Fruit fly (Drosophila melanogaster): ENCODE results near the gene jigr1.
A peak's percentile ranks its signal among the peaks of the same experiment; 100 is the strongest.

jigr1 gene

DNA sequence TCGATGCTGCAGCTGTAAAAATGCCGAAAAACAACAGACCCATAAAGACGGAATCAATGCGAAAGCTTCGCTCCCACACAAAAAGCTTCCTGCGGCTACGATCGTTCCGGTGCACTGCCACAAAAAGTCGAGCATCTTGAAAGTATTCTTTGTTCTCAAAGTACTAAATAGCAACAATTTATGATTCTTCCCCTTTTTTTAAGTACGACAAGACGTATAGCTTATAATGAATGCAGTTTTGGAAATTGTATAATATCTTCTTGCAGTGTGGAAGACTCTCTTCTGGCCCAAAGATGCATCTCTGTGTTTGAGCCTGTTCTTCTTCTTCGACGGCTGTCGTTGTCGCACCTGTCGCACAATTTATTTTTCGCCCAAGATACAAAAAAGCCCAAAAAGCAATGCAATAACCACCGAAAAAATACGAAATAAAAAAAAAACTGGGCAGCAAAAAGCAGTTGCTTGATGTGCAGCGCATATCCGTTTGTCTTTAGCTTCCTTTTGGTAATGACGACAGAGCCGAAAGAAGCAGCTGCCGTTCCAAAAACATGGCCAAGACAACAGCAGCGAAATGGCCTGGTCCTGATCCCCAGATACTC, 3.7 kb upstream of the jigr1 start:
- TF ChIP-seq br (GFP tag; optimal IDR thresholded peaks at IDR 0.05) (peak; percentile 86), Mio (GFP tag; optimal IDR thresholded peaks at IDR 0.05) (no peak), dsf (GFP tag; optimal IDR thresholded peaks at IDR 0.05; ENCODE audit: borderline replicate concordance) (no peak), psq (GFP tag; optimal IDR thresholded peaks at IDR 0.05) (peak; percentile 75), dl (GFP tag; optimal IDR thresholded peaks at IDR 0.05; ENCODE audit: insufficient read depth in 1 of 2, partially characterized antibody in 2 of 2) (no peak), dmrt93B (GFP tag; optimal IDR thresholded peaks at IDR 0.05) (peak; percentile 67), foxo (GFP tag; optimal IDR thresholded peaks at IDR 0.05) (peak in 1 of 2 experiments; percentile 87), sv (GFP tag; optimal IDR thresholded peaks at IDR 0.05) (no peak), h (GFP tag; optimal IDR thresholded peaks at IDR 0.05) (peak; percentile 88), CrebA (GFP tag; optimal IDR thresholded peaks at IDR 0.05; ENCODE audit: borderline replicate concordance) (no peak), Abd-B (GFP tag; optimal IDR thresholded peaks at IDR 0.05) (no peak), Hnf4 (GFP tag; optimal IDR thresholded peaks at IDR 0.05) (peak; percentile 84), OdsH (GFP tag; optimal IDR thresholded peaks at IDR 0.05) (peak; percentile 87), Hr78 (GFP tag; optimal IDR thresholded peaks at IDR 0.05) (no peak), Hr83 (GFP tag; optimal IDR thresholded peaks at IDR 0.05; ENCODE audit: poor library complexity, severe bottlenecking) (no peak), Dfd (GFP tag; optimal IDR thresholded peaks at IDR 0.05) (no peak), rgr (GFP tag; optimal IDR thresholded peaks at IDR 0.05) (peak; percentile 87), Jra (GFP tag; optimal IDR thresholded peaks at IDR 0.05) (no peak), HLH106 (tag; optimal IDR thresholded peaks at IDR 0.05) (peak; percentile 89), CG9705 (GFP tag; optimal IDR thresholded peaks at IDR 0.05) (peak; percentile 67), fru (GFP tag; optimal IDR thresholded peaks at IDR 0.05) (peak; percentile 90), jim (GFP tag; optimal IDR thresholded peaks at IDR 0.05) (no peak), brk (GFP tag; optimal IDR thresholded peaks at IDR 0.05) (peak; percentile 57), CG32264 (GFP tag; optimal IDR thresholded peaks at IDR 0.05) (peak; percentile 70), lola (GFP tag; optimal IDR thresholded peaks at IDR 0.05) (no peak), woc (GFP tag; optimal IDR thresholded peaks at IDR 0.05) (peak; percentile 78), pan (optimal IDR thresholded peaks at IDR 0.05) (no peak), Dif (GFP tag; optimal IDR thresholded peaks at IDR 0.05; ENCODE audit: partially characterized antibody) (no peak), N (GFP tag; optimal IDR thresholded peaks at IDR 0.05) (no peak), tai (GFP tag; optimal IDR thresholded peaks at IDR 0.05) (no peak), GATAd (GFP tag; optimal IDR thresholded peaks at IDR 0.05) (no peak), Rel (GFP tag; optimal IDR thresholded peaks at IDR 0.05) (peak; percentile 57), Rel (tag; optimal IDR thresholded peaks at IDR 0.05) (peak; percentile 61), ey (GFP tag; optimal IDR thresholded peaks at IDR 0.05) (peak; percentile 89), sage (GFP tag; optimal IDR thresholded peaks at IDR 0.05) (peak; percentile 72), Sp1 (GFP tag; optimal IDR thresholded peaks at IDR 0.05) (peak; percentile 86), Vsx2 (GFP tag; optimal IDR thresholded peaks at IDR 0.05; ENCODE audit: partially characterized antibody) (no peak), Myc (optimal IDR thresholded peaks at IDR 0.05) (no peak), usp (GFP tag; optimal IDR thresholded peaks at IDR 0.05) (no peak)

DNA sequence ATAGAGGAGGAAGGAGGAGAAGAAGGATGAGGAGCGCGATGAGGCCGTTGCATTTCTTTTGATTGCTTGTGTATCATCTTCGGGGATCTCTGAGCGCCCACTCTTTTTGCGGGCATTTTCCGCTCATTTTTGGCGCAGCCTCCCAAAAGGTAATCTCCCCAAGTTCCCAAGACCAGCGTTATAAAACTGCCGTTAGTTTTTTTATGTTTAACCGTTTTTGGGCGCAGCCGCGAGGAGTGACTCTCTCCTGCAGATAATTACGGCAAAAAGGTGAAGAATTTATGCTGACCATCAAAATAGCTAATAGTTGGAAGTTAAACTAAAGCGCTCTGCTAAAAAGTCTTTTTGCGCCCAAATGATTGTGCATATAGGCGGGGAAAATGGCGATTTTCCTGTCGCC, 738 bp downstream of the jigr1 start:
- TF ChIP-seq psq (GFP tag; optimal IDR thresholded peaks at IDR 0.05) = peak; percentile 3
- no peak for TF ChIP-seq CG32264 (GFP tag; optimal IDR thresholded peaks at IDR 0.05)

DNA sequence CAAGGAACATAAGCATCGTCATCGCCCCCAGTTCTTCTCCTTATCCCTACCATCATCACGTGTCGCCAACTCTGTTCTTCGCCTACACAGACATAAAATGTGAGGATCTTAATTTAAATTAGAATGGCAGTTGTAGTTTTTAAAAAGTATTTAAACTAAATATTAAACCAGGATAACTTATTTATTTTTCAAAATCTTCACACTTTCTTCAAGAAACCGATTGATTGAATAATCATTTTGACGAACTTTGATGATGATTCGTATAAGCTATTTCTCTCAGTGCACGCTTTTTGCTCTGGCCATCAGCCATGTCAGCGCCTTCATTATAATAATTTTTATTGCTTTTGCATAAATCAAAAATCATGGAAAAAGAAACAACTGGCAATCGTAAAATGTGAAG, 1.3 kb downstream of the jigr1 start:
- no peak for TF ChIP-seq usp (GFP tag; optimal IDR thresholded peaks at IDR 0.05)
- TF ChIP-seq tai (GFP tag; optimal IDR thresholded peaks at IDR 0.05) = peak; percentile 3
- TF ChIP-seq sv (GFP tag; optimal IDR thresholded peaks at IDR 0.05) = no peak
- no peak for TF ChIP-seq jim (GFP tag; optimal IDR thresholded peaks at IDR 0.05)
- TF ChIP-seq HLH106 (tag; optimal IDR thresholded peaks at IDR 0.05) = peak; percentile 67
- TF ChIP-seq Dfd (GFP tag; optimal IDR thresholded peaks at IDR 0.05) = no peak
- peak; percentile 29 for TF ChIP-seq Jra (GFP tag; optimal IDR thresholded peaks at IDR 0.05)
- TF ChIP-seq psq (GFP tag; optimal IDR thresholded peaks at IDR 0.05) = peak; percentile 76
- peak; percentile 65 for TF ChIP-seq ey (GFP tag; optimal IDR thresholded peaks at IDR 0.05)
- TF ChIP-seq dl (GFP tag; optimal IDR thresholded peaks at IDR 0.05; ENCODE audit: insufficient read depth in 1 of 2, partially characterized antibody in 2 of 2) = no peak
- peak; percentile 45 for TF ChIP-seq Rel (GFP tag; optimal IDR thresholded peaks at IDR 0.05)
- no peak for TF ChIP-seq Rel (tag; optimal IDR thresholded peaks at IDR 0.05)
- TF ChIP-seq Sp1 (GFP tag; optimal IDR thresholded peaks at IDR 0.05) = peak; percentile 67
- no peak for TF ChIP-seq Hr78 (GFP tag; optimal IDR thresholded peaks at IDR 0.05)
- peak; percentile 57 for TF ChIP-seq CrebA (GFP tag; optimal IDR thresholded peaks at IDR 0.05; ENCODE audit: borderline replicate concordance)
- TF ChIP-seq Abd-B (GFP tag; optimal IDR thresholded peaks at IDR 0.05) = no peak
- peak in 1 of 2 experiments; percentile 78 for TF ChIP-seq foxo (GFP tag; optimal IDR thresholded peaks at IDR 0.05)
- TF ChIP-seq Hnf4 (GFP tag; optimal IDR thresholded peaks at IDR 0.05) = peak; percentile 53
- peak; percentile 19 for TF ChIP-seq CG32264 (GFP tag; optimal IDR thresholded peaks at IDR 0.05)
- TF ChIP-seq sage (GFP tag; optimal IDR thresholded peaks at IDR 0.05) = peak; percentile 50
- peak; percentile 59 for TF ChIP-seq brk (GFP tag; optimal IDR thresholded peaks at IDR 0.05)
- no peak for TF ChIP-seq Myc (optimal IDR thresholded peaks at IDR 0.05)
- peak; percentile 83 for TF ChIP-seq fru (GFP tag; optimal IDR thresholded peaks at IDR 0.05)
- no peak for TF ChIP-seq dsf (GFP tag; optimal IDR thresholded peaks at IDR 0.05; ENCODE audit: borderline replicate concordance)
- TF ChIP-seq pan (optimal IDR thresholded peaks at IDR 0.05) = no peak
- TF ChIP-seq h (GFP tag; optimal IDR thresholded peaks at IDR 0.05) = peak; percentile 78
- no peak for TF ChIP-seq Vsx2 (GFP tag; optimal IDR thresholded peaks at IDR 0.05; ENCODE audit: partially characterized antibody)
- TF ChIP-seq Dif (GFP tag; optimal IDR thresholded peaks at IDR 0.05; ENCODE audit: partially characterized antibody) = no peak
- TF ChIP-seq woc (GFP tag; optimal IDR thresholded peaks at IDR 0.05) = peak; percentile 54
- peak; percentile 57 for TF ChIP-seq OdsH (GFP tag; optimal IDR thresholded peaks at IDR 0.05)
- TF ChIP-seq br (GFP tag; optimal IDR thresholded peaks at IDR 0.05) = peak; percentile 58
- TF ChIP-seq N (GFP tag; optimal IDR thresholded peaks at IDR 0.05) = no peak
- TF ChIP-seq lola (GFP tag; optimal IDR thresholded peaks at IDR 0.05) = no peak
- no peak for TF ChIP-seq dmrt93B (GFP tag; optimal IDR thresholded peaks at IDR 0.05)
- no peak for TF ChIP-seq Hr83 (GFP tag; optimal IDR thresholded peaks at IDR 0.05; ENCODE audit: poor library complexity, severe bottlenecking)
- TF ChIP-seq Mio (GFP tag; optimal IDR thresholded peaks at IDR 0.05) = no peak
- TF ChIP-seq rgr (GFP tag; optimal IDR thresholded peaks at IDR 0.05) = peak; percentile 62
- TF ChIP-seq CG9705 (GFP tag; optimal IDR thresholded peaks at IDR 0.05) = peak; percentile 1
- no peak for TF ChIP-seq GATAd (GFP tag; optimal IDR thresholded peaks at IDR 0.05)
